Fruit fly (Drosophila melanogaster) S2 (cell line): ENCODE results near the gene Poxm.

Experiments
- CG8478 ChIP-seq: fragments of >200 bp; optimal IDR thresholded peaks from 2 replicates; lab custom pipeline; 2018
- CTCF ChIP-seq, 2 experiments: fragments of >200 bp; optimal IDR thresholded peaks; 2 replicates each; lab custom pipeline; 2018

- TF ChIP-seq CTCF (optimal IDR thresholded peaks at IDR 0.05; lab: Kevin White, UChicago), result no peak
- TF ChIP-seq CG8478, result no peak
These were observed 4.0 kb downstream of the Poxm start for dm6 chr3R:8329628-8330027.
